Fruit fly (Drosophila melanogaster) whole organism, adult: Measurements from ENCODE around the gene CG45072.

Source experiments
- CG7101 ChIP-seq: fragments of 200-800 bp; sonication (Bioruptor generic); optimal IDR thresholded peaks from 2 replicates; lab custom pipeline; 2018; ENCODE audit warnings: missing biosample characterization, mild to moderate bottlenecking, missing genetic modification characterization, moderate library complexity
- Crg-1 ChIP-seq: fragments of 200-800 bp; sonication (Bioruptor generic); optimal IDR thresholded peaks from 2 replicates; lab custom pipeline; 2016; ENCODE audit warnings: missing biosample characterization, missing genetic modification characterization
- pad ChIP-seq: fragments of 200-800 bp; sonication (Bioruptor generic); optimal IDR thresholded peaks from 3 replicates; lab custom pipeline; 2017; ENCODE audit warnings: missing biosample characterization, missing genetic modification characterization, mild to moderate bottlenecking, moderate library complexity, missing genetic modification reagents
- toe ChIP-seq: fragments of 200-800 bp; sonication (Bioruptor generic); optimal IDR thresholded peaks from 2 replicates; lab custom pipeline; 2016; ENCODE audit warnings: missing biosample characterization, missing genetic modification characterization

- TF ChIP-seq CG7101 (tag; lab: Kevin White, UChicago), result peak; percentile 33
- TF ChIP-seq toe (GFP tag; lab: Kevin White, UChicago), result no peak
- TF ChIP-seq Crg-1 (GFP tag; lab: Kevin White, UChicago), result no peak
- peak; percentile 71 for TF ChIP-seq pad
Observed at dm6 chr3R:30134063-30135047, 11.3 kb upstream of the CG45072 start, which contains the start of gene Tpi.
